Worm (Caenorhabditis elegans) whole organism, mixed stage, embryonic: ENCODE data around the gene C52E4.7.

Experiments used
- M03D4.4 ChIP-seq: sonication (generic microtip); optimal IDR thresholded peaks from 2 replicates; lab custom pipeline; 2017; ENCODE audit warnings: mild to moderate bottlenecking, missing genetic modification characterization, missing compliant biosample characterization
- bed-3 ChIP-seq: fragments of 200-800 bp; sonication (Bioruptor generic); optimal IDR thresholded peaks from 3 replicates; lab custom pipeline; 2018; ENCODE audit warnings: mild to moderate bottlenecking, missing genetic modification characterization, moderate library complexity, missing compliant biosample characterization
- ceh-39 ChIP-seq: fragments of 150-350 bp; optimal IDR thresholded peaks from 2 replicates; lab custom pipeline; 2014; ENCODE audit warnings: missing biosample characterization, missing genetic modification characterization
- ceh-43 ChIP-seq: fragments of 200-800 bp; sonication (Bioruptor generic); optimal IDR thresholded peaks from 2 replicates; lab custom pipeline; 2018; ENCODE audit warnings: mild to moderate bottlenecking, missing genetic modification characterization, moderate library complexity, missing compliant biosample characterization
- ceh-83 ChIP-seq: fragments of 200-800 bp; sonication (Bioruptor generic); optimal IDR thresholded peaks from 2 replicates; lab custom pipeline; 2018; ENCODE audit warnings: mild to moderate bottlenecking, missing genetic modification characterization, missing compliant biosample characterization
- ces-1 ChIP-seq: fragments of 150-350 bp; optimal IDR thresholded peaks from 2 replicates; lab custom pipeline; 2014; ENCODE audit warnings: missing biosample characterization, missing genetic modification reagents, missing genetic modification characterization
- cnd-1 ChIP-seq: fragments of 200-800 bp; sonication (Bioruptor generic); optimal IDR thresholded peaks from 2 replicates; lab custom pipeline; 2018; ENCODE audit warnings: mild to moderate bottlenecking, missing genetic modification characterization, missing compliant biosample characterization
- drap-1 ChIP-seq: fragments of 200-800 bp; sonication (Bioruptor generic); optimal IDR thresholded peaks from 3 replicates; lab custom pipeline; 2018; ENCODE audit warnings: mild to moderate bottlenecking, missing genetic modification characterization, missing compliant biosample characterization
- elt-1 ChIP-seq: sonication (generic microtip); optimal IDR thresholded peaks from 2 replicates; lab custom pipeline; 2017; ENCODE audit warnings: missing genetic modification characterization, mild to moderate bottlenecking, missing compliant biosample characterization, antibody characterized with exemption, moderate library complexity, borderline replicate concordance; ENCODE audit not compliant: insufficient read depth
- elt-3 ChIP-seq: fragments of 150-350 bp; optimal IDR thresholded peaks from 2 replicates; lab custom pipeline; 2014; ENCODE audit warnings: missing biosample characterization, missing genetic modification characterization
- flh-1 ChIP-seq: fragments of 200-800 bp; sonication (Bioruptor generic); optimal IDR thresholded peaks from 2 replicates; lab custom pipeline; 2018; ENCODE audit warnings: mild to moderate bottlenecking, missing genetic modification characterization, moderate library complexity, missing compliant biosample characterization
- ham-2 ChIP-seq: fragments of 200-800 bp; sonication (Bioruptor generic); optimal IDR thresholded peaks from 2 replicates; lab custom pipeline; 2018; ENCODE audit warnings: mild to moderate bottlenecking, missing genetic modification characterization, missing compliant biosample characterization
- hlh-1 ChIP-seq: fragments of 150-350 bp; optimal IDR thresholded peaks from 2 replicates; lab custom pipeline; 2014; ENCODE audit warnings: missing biosample characterization, missing genetic modification reagents, missing genetic modification characterization
- lin-13 ChIP-seq: fragments of 150-350 bp; optimal IDR thresholded peaks from 2 replicates; lab custom pipeline; 2014; ENCODE audit warnings: missing biosample characterization, missing genetic modification characterization
- lin-32 ChIP-seq: fragments of 200-800 bp; sonication (Bioruptor generic); optimal IDR thresholded peaks from 2 replicates; lab custom pipeline; 2018; ENCODE audit warnings: mild to moderate bottlenecking, missing genetic modification characterization, missing compliant biosample characterization
- lsy-2 ChIP-seq: fragments of 150-350 bp; optimal IDR thresholded peaks from 2 replicates; lab custom pipeline; 2014; ENCODE audit warnings: missing biosample characterization, missing genetic modification characterization
- mab-5 ChIP-seq: fragments of 150-350 bp; optimal IDR thresholded peaks from 2 replicates; lab custom pipeline; 2014; ENCODE audit warnings: missing biosample characterization, missing genetic modification characterization
- mep-1 ChIP-seq: fragments of 150-350 bp; optimal IDR thresholded peaks from 2 replicates; lab custom pipeline; 2017; ENCODE audit warnings: missing biosample characterization, missing genetic modification reagents, missing genetic modification characterization, inconsistent platforms
- mls-2 ChIP-seq: sonication (generic microtip); optimal IDR thresholded peaks from 2 replicates; lab custom pipeline; 2016; ENCODE audit warnings: mild to moderate bottlenecking, missing genetic modification characterization, moderate library complexity, missing compliant biosample characterization
- nhr-12 ChIP-seq: fragments of 150-350 bp; optimal IDR thresholded peaks from 2 replicates; lab custom pipeline; 2014; ENCODE audit warnings: missing biosample characterization, missing genetic modification characterization
- nhr-2 ChIP-seq: fragments of 150-350 bp; optimal IDR thresholded peaks from 2 replicates; lab custom pipeline; 2014; ENCODE audit warnings: missing biosample characterization, missing genetic modification characterization
- nhr-237 ChIP-seq: fragments of 150-350 bp; optimal IDR thresholded peaks from 2 replicates; lab custom pipeline; 2014; ENCODE audit warnings: missing biosample characterization, missing genetic modification characterization
- nhr-28 ChIP-seq: fragments of 150-350 bp; optimal IDR thresholded peaks from 2 replicates; lab custom pipeline; 2014; ENCODE audit warnings: missing biosample characterization, missing genetic modification characterization
- pha-4 ChIP-seq: fragments of 150-350 bp; optimal IDR thresholded peaks from 2 replicates; lab custom pipeline; 2018; ENCODE audit warnings: missing biosample characterization, missing genetic modification reagents, missing genetic modification characterization
- sem-2 ChIP-seq: fragments of 200-800 bp; sonication (Bioruptor generic); optimal IDR thresholded peaks from 2 replicates; lab custom pipeline; 2018; ENCODE audit warnings: mild to moderate bottlenecking, missing genetic modification characterization, missing compliant biosample characterization
- snpc-4 ChIP-seq: fragments of 150-350 bp; optimal IDR thresholded peaks from 2 replicates; lab custom pipeline; 2014; ENCODE audit warnings: missing biosample characterization, missing genetic modification characterization
- sptf-1 ChIP-seq: sonication (generic microtip); optimal IDR thresholded peaks from 2 replicates; lab custom pipeline; 2017; ENCODE audit warnings: mild to moderate bottlenecking, missing genetic modification characterization, moderate library complexity, missing compliant biosample characterization
- tbx-8 ChIP-seq: fragments of 200-800 bp; sonication (Bioruptor generic); optimal IDR thresholded peaks from 2 replicates; lab custom pipeline; 2018; ENCODE audit warnings: mild to moderate bottlenecking, missing genetic modification characterization, moderate library complexity, missing compliant biosample characterization
- unc-120 ChIP-seq: sonication (generic microtip); optimal IDR thresholded peaks from 2 replicates; lab custom pipeline; 2017; ENCODE audit warnings: missing genetic modification characterization, missing compliant biosample characterization; ENCODE audit not compliant: poor library complexity, severe bottlenecking
- unc-39 ChIP-seq: fragments of 150-350 bp; optimal IDR thresholded peaks from 2 replicates; lab custom pipeline; 2014; ENCODE audit warnings: missing biosample characterization, missing genetic modification characterization
- unc-62 ChIP-seq: fragments of 150-350 bp; optimal IDR thresholded peaks from 2 replicates; lab custom pipeline; 2014; ENCODE audit warnings: missing biosample characterization, missing genetic modification reagents, missing genetic modification characterization
- zip-8 ChIP-seq: fragments of 150-350 bp; optimal IDR thresholded peaks from 2 replicates; lab custom pipeline; 2014; ENCODE audit warnings: missing biosample characterization, missing genetic modification characterization
- ztf-11 ChIP-seq: fragments of 150-350 bp; optimal IDR thresholded peaks from 2 replicates; lab custom pipeline; 2014; ENCODE audit warnings: missing biosample characterization, missing genetic modification characterization

C52E4.7 gene

ce11 chrV:12036129-12036528 lies 42.0 kb downstream of the C52E4.7 start:
- TF ChIP-seq ham-2, result no peak
- TF ChIP-seq ces-1 (GFP tag; lab: Kevin White, UChicago), result peak; percentile 67

ce11 chrV:12037889-12038288 lies 43.8 kb downstream of the C52E4.7 start:
- TF ChIP-seq sptf-1 (tag; lab: Kevin White, UChicago) (no peak), lin-32 (no peak), unc-62 (no peak), ces-1 (GFP tag; lab: Kevin White, UChicago) (no peak), ceh-43 (no peak), mls-2 (tag; lab: Kevin White, UChicago) (no peak), nhr-237 (no peak), unc-39 (tag; lab: Kevin White, UChicago) (no peak), ceh-83 (no peak), unc-120 (tag; lab: Kevin White, UChicago) (no peak), tbx-8 (GFP tag; lab: Kevin White, UChicago) (no peak), ham-2 (no peak), hlh-1 (tag; lab: Kevin White, UChicago) (no peak), flh-1 (GFP tag; lab: Kevin White, UChicago) (no peak), ceh-39 (tag; lab: Kevin White, UChicago) (no peak)

DNA sequence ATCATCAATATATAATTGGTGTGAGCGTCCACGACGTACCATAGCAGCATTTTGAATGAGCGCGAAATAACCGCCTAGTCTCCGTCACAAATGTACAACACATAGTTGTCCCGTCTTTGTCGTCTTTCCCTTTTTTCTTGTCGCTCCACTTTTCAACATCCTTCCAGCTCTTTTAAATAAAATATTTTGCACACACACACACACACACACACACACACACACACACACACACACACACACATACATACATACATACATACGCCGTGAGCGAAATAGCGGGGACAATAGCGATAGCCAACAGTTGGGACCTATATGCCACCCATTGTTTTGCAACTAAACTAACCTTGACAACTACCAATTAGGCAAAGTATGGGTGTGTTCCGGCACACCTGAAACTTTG lies 44.2 kb downstream of the C52E4.7 start:
- TF ChIP-seq ceh-83, result peak; percentile 76
- TF ChIP-seq tbx-8 (GFP tag; lab: Kevin White, UChicago), result no peak
- no peak for TF ChIP-seq elt-1 (tag; lab: Kevin White, UChicago)
- TF ChIP-seq snpc-4 (tag; lab: Kevin White, UChicago), result no peak
- TF ChIP-seq lin-32, result no peak
- TF ChIP-seq flh-1 (GFP tag; lab: Kevin White, UChicago), result no peak
- no peak for TF ChIP-seq mep-1 (tag; lab: Kevin White, UChicago)
- no peak for TF ChIP-seq unc-39 (tag; lab: Kevin White, UChicago)
- TF ChIP-seq nhr-12, result no peak
- TF ChIP-seq sem-2 (GFP tag; lab: Kevin White, UChicago), result peak; percentile 10

DNA sequence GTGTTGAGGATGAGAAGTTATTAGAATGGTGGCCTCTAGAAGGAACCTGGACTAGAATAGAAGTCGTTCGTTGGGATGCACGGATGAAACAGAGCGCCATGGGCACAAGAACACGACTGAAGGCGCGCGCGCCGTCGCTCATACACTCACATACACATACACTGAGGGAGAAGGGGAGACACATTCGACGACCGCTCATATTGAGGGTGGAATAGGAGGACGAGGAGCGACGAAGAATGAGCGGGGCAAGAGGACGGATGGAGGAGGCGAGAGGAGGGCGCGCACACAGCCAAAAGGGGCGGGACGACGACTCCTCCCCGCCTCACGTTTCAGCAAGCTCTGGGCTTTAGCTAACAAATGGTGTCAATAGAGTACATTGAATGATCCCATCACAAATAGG lies 44.7 kb downstream of the C52E4.7 start:
- TF ChIP-seq pha-4 (peak; percentile 35), M03D4.4 (tag; lab: Kevin White, UChicago) (peak; percentile 12), unc-39 (tag; lab: Kevin White, UChicago) (no peak), unc-120 (tag; lab: Kevin White, UChicago) (peak; percentile 34), ham-2 (peak; percentile 70), mls-2 (tag; lab: Kevin White, UChicago) (peak; percentile 50)

ce11 chrV:12039755-12040154 lies 45.7 kb downstream of the C52E4.7 start:
- peak; percentile 74 for TF ChIP-seq nhr-2 (tag; lab: Kevin White, UChicago)
- TF ChIP-seq ceh-43, result peak; percentile 51
- TF ChIP-seq unc-39 (tag; lab: Kevin White, UChicago), result no peak
- peak; percentile 39 for TF ChIP-seq mls-2 (tag; lab: Kevin White, UChicago)
- no peak for TF ChIP-seq elt-3 (tag; lab: Kevin White, UChicago)

ce11 chrV:12040823-12041606 lies 46.9 kb downstream of the C52E4.7 start, which contains the start of the genes kup-1 and F10C2.4:
Gene kup-1 (minus strand): TSS chrV:12040873.
Gene F10C2.4 (plus strand): TSS chrV:12041556.
- TF ChIP-seq bed-3 (GFP tag; lab: Kevin White, UChicago), result no peak
- TF ChIP-seq ceh-83, result no peak
- peak; percentile 13 for TF ChIP-seq nhr-2 (tag; lab: Kevin White, UChicago)
- TF ChIP-seq drap-1 (GFP tag; lab: Kevin White, UChicago), result no peak
- no peak for TF ChIP-seq mab-5 (tag; lab: Kevin White, UChicago)
- no peak for TF ChIP-seq sptf-1 (tag; lab: Kevin White, UChicago)
- TF ChIP-seq mep-1 (tag; lab: Kevin White, UChicago), result peak; percentile 53
- TF ChIP-seq nhr-237, result peak; percentile 5
- peak; percentile 61 for TF ChIP-seq ceh-39 (tag; lab: Kevin White, UChicago)
- TF ChIP-seq ham-2, result no peak
- no peak for TF ChIP-seq zip-8 (tag; lab: Kevin White, UChicago)
- TF ChIP-seq ztf-11 (tag; lab: Kevin White, UChicago), result no peak
- TF ChIP-seq ces-1 (GFP tag; lab: Kevin White, UChicago), result no peak
- TF ChIP-seq nhr-12, result no peak
- TF ChIP-seq lsy-2 (tag; lab: Kevin White, UChicago), result peak; percentile 39
- no peak for TF ChIP-seq flh-1 (GFP tag; lab: Kevin White, UChicago)
- TF ChIP-seq lin-13 (tag; lab: Kevin White, UChicago), result no peak
- no peak for TF ChIP-seq nhr-28
- no peak for TF ChIP-seq pha-4
- no peak for TF ChIP-seq snpc-4 (tag; lab: Kevin White, UChicago)
- TF ChIP-seq M03D4.4 (tag; lab: Kevin White, UChicago), result no peak
- no peak for TF ChIP-seq cnd-1 (tag; lab: Kevin White, UChicago)
- TF ChIP-seq unc-39 (tag; lab: Kevin White, UChicago), result no peak
- no peak for TF ChIP-seq sem-2 (GFP tag; lab: Kevin White, UChicago)
- no peak for TF ChIP-seq unc-62
- TF ChIP-seq, all 35 proteins: peak for 5
